Fruit fly (Drosophila melanogaster) whole organism, embryonic: ENCODE results near the gene CG46313.

Source experiments
- Bdp1 ChIP-seq: fragments of 200-800 bp; sonication (Bioruptor generic); optimal IDR thresholded peaks from 3 replicates; lab custom pipeline; 2016; ENCODE audit warnings: missing biosample characterization, missing genetic modification characterization
- CG10543 ChIP-seq: fragments of 200-800 bp; sonication (Bioruptor generic); optimal IDR thresholded peaks from 3 replicates; lab custom pipeline; 2017; ENCODE audit warnings: missing biosample characterization, mild to moderate bottlenecking, missing genetic modification characterization, moderate library complexity
- CG10979 ChIP-seq: fragments of 200-800 bp; sonication (Bioruptor generic); optimal IDR thresholded peaks from 2 replicates; lab custom pipeline; 2018; ENCODE audit warnings: missing biosample characterization, mild to moderate bottlenecking, missing genetic modification characterization, moderate library complexity
- CG11695 ChIP-seq: fragments of 200-800 bp; sonication (Bioruptor generic); IDR thresholded peaks from 3 replicates; pipeline ENCODE4 v1.3.6; 2022; ENCODE audit warnings: missing biosample characterization, missing genetic modification characterization
- CG11723 ChIP-seq: fragments of 200-800 bp; sonication (Bioruptor generic); optimal IDR thresholded peaks from 2 replicates; lab custom pipeline; 2017; ENCODE audit warnings: missing biosample characterization, mild to moderate bottlenecking, missing genetic modification characterization
- CG12219 ChIP-seq: fragments of 200-800 bp; sonication (Bioruptor generic); optimal IDR thresholded peaks from 3 replicates; lab custom pipeline; 2018; ENCODE audit warnings: missing biosample characterization, mild to moderate bottlenecking, missing genetic modification characterization
- CG12942 ChIP-seq: fragments of 200-800 bp; sonication (Bioruptor generic); optimal IDR thresholded peaks from 3 replicates; lab custom pipeline; 2016; ENCODE audit warnings: missing biosample characterization, missing genetic modification characterization
- CG13424 ChIP-seq: fragments of 200-800 bp; sonication (Bioruptor generic); optimal IDR thresholded peaks from 2 replicates; lab custom pipeline; 2019; ENCODE audit warnings: missing biosample characterization, mild to moderate bottlenecking, missing genetic modification characterization, moderate library complexity
- CG14860 ChIP-seq: fragments of 200-800 bp; sonication (Bioruptor generic); IDR thresholded peaks from 3 replicates; pipeline ENCODE4 v1.3.6; 2022; ENCODE audit warnings: missing biosample characterization, missing genetic modification characterization; ENCODE audit not compliant: partially characterized antibody
- CG16813 ChIP-seq: fragments of 200-800 bp; sonication (Bioruptor generic); IDR thresholded peaks from 3 replicates; pipeline ENCODE4 v1.3.6; 2022; ENCODE audit warnings: missing biosample characterization, missing genetic modification characterization; ENCODE audit not compliant: partially characterized antibody
- CG17802 ChIP-seq: fragments of 200-800 bp; sonication (Bioruptor generic); optimal IDR thresholded peaks from 2 replicates; lab custom pipeline; 2018; ENCODE audit warnings: missing biosample characterization, mild to moderate bottlenecking, missing genetic modification characterization, moderate library complexity
- CG2129 ChIP-seq: fragments of 200-800 bp; sonication (Bioruptor generic); IDR thresholded peaks from 2 replicates; pipeline ENCODE4 v1.3.6; 2022; ENCODE audit warnings: missing biosample characterization, missing genetic modification characterization; ENCODE audit not compliant: partially characterized antibody
- CG2712 ChIP-seq: fragments of 200-800 bp; optimal IDR thresholded peaks from 3 replicates; lab custom pipeline; 2019; ENCODE audit warnings: missing biosample characterization, mild to moderate bottlenecking, missing genetic modification characterization, moderate library complexity
- CG31388 ChIP-seq: fragments of 200-800 bp; sonication (Bioruptor generic); optimal IDR thresholded peaks from 2 replicates; lab custom pipeline; 2016; ENCODE audit warnings: missing biosample characterization, missing genetic modification characterization
- CG3163 ChIP-seq: fragments of 200-800 bp; sonication (Bioruptor generic); optimal IDR thresholded peaks from 3 replicates; lab custom pipeline; 2016; ENCODE audit warnings: missing biosample characterization, missing genetic modification characterization
- CG32772 ChIP-seq: fragments of 200-800 bp; sonication (Bioruptor generic); IDR thresholded peaks from 2 replicates; pipeline ENCODE4 v1.3.6; 2022; ENCODE audit warnings: missing biosample characterization, missing genetic modification characterization
- CG3995 ChIP-seq: fragments of 200-800 bp; sonication (Bioruptor generic); optimal IDR thresholded peaks from 3 replicates; lab custom pipeline; 2016; ENCODE audit warnings: missing biosample characterization, missing genetic modification characterization
- CG4404 ChIP-seq: fragments of 200-800 bp; sonication (Bioruptor generic); IDR thresholded peaks from 2 replicates; pipeline ENCODE4 v1.3.6; 2022; ENCODE audit warnings: missing biosample characterization, missing genetic modification characterization
- CG5245 ChIP-seq: fragments of 200-800 bp; sonication (Bioruptor generic); optimal IDR thresholded peaks from 3 replicates; lab custom pipeline; 2016; ENCODE audit warnings: missing biosample characterization, missing genetic modification characterization
- CG8388 ChIP-seq: fragments of 200-800 bp; sonication (Bioruptor generic); optimal IDR thresholded peaks from 2 replicates; lab custom pipeline; 2019; ENCODE audit warnings: missing biosample characterization, mild to moderate bottlenecking, missing genetic modification characterization, moderate library complexity
- Hey ChIP-seq: fragments of 200-800 bp; sonication (Bioruptor generic); optimal IDR thresholded peaks from 3 replicates; lab custom pipeline; 2018; ENCODE audit warnings: missing biosample characterization, mild to moderate bottlenecking, missing genetic modification characterization
- HmgZ ChIP-seq: fragments of 200-800 bp; sonication (Bioruptor generic); optimal IDR thresholded peaks from 2 replicates; lab custom pipeline; 2018; ENCODE audit warnings: missing biosample characterization, mild to moderate bottlenecking, missing genetic modification characterization
- Med ChIP-seq: fragments of 200-800 bp; sonication (Bioruptor generic); peaks from one replicate; lab custom pipeline; 2016; ENCODE audit warnings: missing biosample characterization, missing genetic modification characterization, mild to moderate bottlenecking, inconsistent platforms, moderate library complexity
- Mes4 ChIP-seq: fragments of 200-800 bp; sonication (Bioruptor generic); optimal IDR thresholded peaks from 2 replicates; lab custom pipeline; 2016; ENCODE audit warnings: missing biosample characterization, missing genetic modification characterization
- NC2α ChIP-seq: fragments of 200-800 bp; sonication (Bioruptor generic); optimal IDR thresholded peaks from 2 replicates; lab custom pipeline; 2016; ENCODE audit warnings: missing biosample characterization, missing genetic modification characterization
- NK7.1 ChIP-seq: fragments of 200-800 bp; sonication (Bioruptor generic); optimal IDR thresholded peaks from 3 replicates; lab custom pipeline; 2016; ENCODE audit warnings: missing biosample characterization, missing genetic modification characterization
- Oli ChIP-seq: fragments of 200-800 bp; sonication (Bioruptor generic); optimal IDR thresholded peaks from 2 replicates; lab custom pipeline; 2018; ENCODE audit warnings: missing biosample characterization, mild to moderate bottlenecking, missing genetic modification characterization, moderate library complexity
- Opbp ChIP-seq: fragments of 200-800 bp; sonication (Bioruptor generic); IDR thresholded peaks from 3 replicates; pipeline ENCODE4 v1.3.6; 2022; ENCODE audit warnings: missing biosample characterization, missing genetic modification characterization; ENCODE audit not compliant: partially characterized antibody
- Ptx1 ChIP-seq: fragments of 200-800 bp; sonication (Bioruptor generic); IDR thresholded peaks from 2 replicates; pipeline ENCODE4 v1.3.6; 2022; ENCODE audit warnings: missing biosample characterization, missing genetic modification characterization
- Ssrp ChIP-seq: fragments of 200-800 bp; sonication (Bioruptor generic); optimal IDR thresholded peaks from 2 replicates; lab custom pipeline; 2018; ENCODE audit warnings: missing biosample characterization, mild to moderate bottlenecking, missing genetic modification characterization, moderate library complexity
- Xbp1 ChIP-seq: fragments of 200-800 bp; sonication (Bioruptor generic); optimal IDR thresholded peaks from 3 replicates; lab custom pipeline; 2016; ENCODE audit warnings: missing biosample characterization, mild to moderate bottlenecking, missing genetic modification characterization
- ap ChIP-seq: fragments of 200-800 bp; sonication (Bioruptor generic); IDR thresholded peaks from 2 replicates; pipeline ENCODE4 v1.3.6; 2022; ENCODE audit warnings: missing biosample characterization, missing genetic modification characterization
- bsh ChIP-seq, 2 experiments: fragments of 200-800 bp; sonication (Bioruptor generic); optimal IDR thresholded peaks; 2 replicates each; lab custom pipeline; 2017 to 2018; ENCODE audit warnings: mild to moderate bottlenecking in 2 of 2, missing biosample characterization in 2 of 2, missing genetic modification characterization in 2 of 2, moderate library complexity in 1 of 2
- ci ChIP-seq: fragments of 200-800 bp; sonication (Bioruptor generic); IDR thresholded peaks from 3 replicates; pipeline ENCODE4 v1.3.6; 2022; ENCODE audit warnings: missing biosample characterization, missing genetic modification characterization
- crol ChIP-seq: fragments of 200-800 bp; sonication (Bioruptor generic); IDR thresholded peaks from 2 replicates; pipeline ENCODE4 v1.3.6; 2022; ENCODE audit warnings: missing biosample characterization, missing genetic modification characterization
- da ChIP-seq: fragments of 200-800 bp; sonication (Bioruptor generic); optimal IDR thresholded peaks from 2 replicates; lab custom pipeline; 2016; ENCODE audit warnings: missing biosample characterization, missing genetic modification characterization
- dimm ChIP-seq: fragments of 200-800 bp; sonication (Bioruptor generic); IDR thresholded peaks from 2 replicates; pipeline ENCODE4 v1.3.6; 2022; ENCODE audit warnings: missing biosample characterization, missing genetic modification characterization
- gcm ChIP-seq: fragments of 200-800 bp; sonication (Bioruptor generic); optimal IDR thresholded peaks from 2 replicates; lab custom pipeline; 2019; ENCODE audit warnings: missing biosample characterization, mild to moderate bottlenecking, missing genetic modification characterization, moderate library complexity
- h ChIP-seq: fragments of >200 bp; optimal IDR thresholded peaks from 2 replicates; lab custom pipeline; 2017
- maf-S ChIP-seq: fragments of 200-800 bp; sonication (Bioruptor generic); optimal IDR thresholded peaks from 2 replicates; lab custom pipeline; 2016; ENCODE audit warnings: missing biosample characterization, missing genetic modification characterization
- mam ChIP-seq: fragments of 200-800 bp; sonication (Bioruptor generic); optimal IDR thresholded peaks from 3 replicates; lab custom pipeline; 2016; ENCODE audit warnings: missing biosample characterization, missing genetic modification characterization
- peb ChIP-seq: fragments of 200-800 bp; sonication (Bioruptor generic); IDR thresholded peaks from 2 replicates; pipeline ENCODE4 v1.3.6; 2022; ENCODE audit warnings: missing biosample characterization, missing genetic modification characterization
- pfk ChIP-seq: fragments of 200-800 bp; sonication (Bioruptor generic); optimal IDR thresholded peaks from 2 replicates; lab custom pipeline; 2018; ENCODE audit warnings: missing biosample characterization, mild to moderate bottlenecking, missing genetic modification characterization, moderate library complexity
- psq ChIP-seq: fragments of 200-800 bp; sonication (Bioruptor generic); optimal IDR thresholded peaks from 2 replicates; lab custom pipeline; 2017; ENCODE audit warnings: missing biosample characterization, missing genetic modification characterization
- salm ChIP-seq: fragments of 200-800 bp; sonication (Bioruptor generic); optimal IDR thresholded peaks from 2 replicates; lab custom pipeline; 2018; ENCODE audit warnings: missing biosample characterization, mild to moderate bottlenecking, missing genetic modification characterization
- slou ChIP-seq: fragments of 200-800 bp; sonication (Bioruptor generic); optimal IDR thresholded peaks from 3 replicates; lab custom pipeline; 2016; ENCODE audit warnings: missing biosample characterization, missing genetic modification characterization
- stwl ChIP-seq: fragments of 200-800 bp; sonication (Bioruptor generic); optimal IDR thresholded peaks from 3 replicates; lab custom pipeline; 2018; ENCODE audit warnings: missing biosample characterization, mild to moderate bottlenecking, missing genetic modification characterization, moderate library complexity
- trh ChIP-seq: fragments of 200-800 bp; sonication (Bioruptor generic); optimal IDR thresholded peaks from 2 replicates; lab custom pipeline; 2016; ENCODE audit warnings: missing biosample characterization, missing genetic modification characterization
- wek ChIP-seq: fragments of 200-800 bp; sonication (Bioruptor generic); optimal IDR thresholded peaks from 3 replicates; lab custom pipeline; 2018; ENCODE audit warnings: missing biosample characterization, mild to moderate bottlenecking, missing genetic modification characterization, moderate library complexity
- z ChIP-seq: fragments of 200-800 bp; sonication (Bioruptor generic); IDR thresholded peaks from 3 replicates; pipeline ENCODE4 v1.3.6; 2022; ENCODE audit warnings: missing biosample characterization, missing genetic modification characterization

CG46313 gene

DNA sequence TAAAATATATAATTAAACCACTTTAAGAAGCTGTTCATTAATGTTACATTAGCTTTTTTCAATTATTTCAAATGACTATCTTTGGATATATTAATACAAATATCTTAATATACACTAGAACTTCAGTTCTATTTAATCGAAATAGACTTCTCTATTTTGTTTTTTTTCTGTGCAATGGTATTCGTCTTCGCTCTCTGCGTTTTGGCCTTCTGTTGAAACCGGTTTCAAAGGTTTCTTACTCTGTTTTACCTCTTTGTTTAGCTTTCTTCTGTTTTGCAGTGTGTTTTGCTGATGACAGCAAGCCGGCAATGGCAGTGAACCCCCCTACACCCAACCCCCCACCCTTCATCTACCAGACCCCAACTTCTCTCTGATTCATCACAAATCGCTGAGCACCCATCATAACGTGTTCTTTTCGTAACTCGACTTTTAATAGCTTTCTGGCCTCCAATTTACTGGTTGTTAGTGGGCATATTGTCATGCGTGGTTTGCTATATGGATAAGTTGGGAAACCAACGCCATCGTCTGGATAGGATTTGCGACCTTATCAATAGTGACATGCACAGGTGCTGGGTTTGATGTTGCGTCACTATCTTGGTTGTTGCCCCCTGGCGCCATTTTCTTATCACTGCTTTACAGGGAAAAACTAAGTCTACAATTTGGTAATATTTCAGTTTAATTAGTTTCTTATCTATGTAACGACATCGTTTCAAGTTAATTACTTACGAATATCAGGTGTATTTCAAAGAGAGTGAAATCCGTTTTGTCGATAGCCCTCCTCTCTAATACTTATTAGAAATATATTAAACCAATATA, 9.3 kb upstream of the CG46313 start (continued):
- peak; percentile 50 for TF ChIP-seq CG13424 (tag; lab: Kevin White, UChicago)
- TF ChIP-seq Med (GFP tag; lab: Kevin White, UChicago) = no peak
- no peak for TF ChIP-seq CG17802 (tag; lab: Kevin White, UChicago)
- no peak for TF ChIP-seq da
- peak; percentile 37 for TF ChIP-seq Oli (tag; lab: Kevin White, UChicago)
- TF ChIP-seq z (GFP tag; lab: Robert Waterston, UW) = no peak
- no peak for TF ChIP-seq Hey (tag; lab: Kevin White, UChicago)
- TF ChIP-seq CG10543 (GFP tag; lab: Kevin White, UChicago) = no peak
- no peak for TF ChIP-seq peb (GFP tag; lab: Robert Waterston, UW)
- peak; percentile 13 for TF ChIP-seq CG10979 (tag; lab: Kevin White, UChicago)
- TF ChIP-seq CG16813 = no peak
- TF ChIP-seq Bdp1 (GFP tag; lab: Kevin White, UChicago) = no peak
- peak; percentile 64 for TF ChIP-seq psq
- TF ChIP-seq Ptx1 (GFP tag; lab: Robert Waterston, UW) = 0 out of 2 replicates have a peak, but pooled peaks have one; percentile 18
- peak in 1 of 2 experiments; percentile 58 for TF ChIP-seq bsh (GFP tag; optimal IDR thresholded peaks at IDR 0.05; lab: Kevin White, UChicago)
- peak; percentile 20 for TF ChIP-seq CG8388 (GFP tag; lab: Kevin White, UChicago)
- peak; percentile 21 for TF ChIP-seq gcm
- TF ChIP-seq CG2712 (tag; lab: Kevin White, UChicago) = peak; percentile 34
- no peak for TF ChIP-seq dimm (GFP tag; lab: Robert Waterston, UW)
- no peak for TF ChIP-seq h (lab: Kevin White, UChicago)
- TF ChIP-seq Xbp1 (GFP tag; lab: Kevin White, UChicago) = peak; percentile 16
- TF ChIP-seq Ssrp = peak; percentile 48
- TF ChIP-seq pfk (GFP tag; lab: Kevin White, UChicago) = no peak
- no peak for TF ChIP-seq Mes4 (GFP tag; lab: Kevin White, UChicago)
- peak; percentile 87 for TF ChIP-seq crol (GFP tag; lab: Robert Waterston, UW)
- TF ChIP-seq CG11695 (GFP tag; lab: Robert Waterston, UW) = no peak
- TF ChIP-seq ci = peak; percentile 67; the same call in 2 of the 3 replicates
- TF ChIP-seq, all 482 proteins: peak for 83

- TF ChIP-seq mam (no peak), CG3163 (GFP tag; lab: Kevin White, UChicago) (no peak), CG17802 (tag; lab: Kevin White, UChicago) (no peak), HmgZ (tag; lab: Kevin White, UChicago) (no peak), CG31388 (GFP tag; lab: Kevin White, UChicago) (no peak), CG2129 (GFP tag; lab: Robert Waterston, UW) (no peak), CG12942 (GFP tag; lab: Kevin White, UChicago) (no peak), salm (tag; lab: Kevin White, UChicago) (no peak), CG3995 (no peak), maf-S (no peak), NK7.1 (GFP tag; lab: Kevin White, UChicago) (no peak), ap (no peak), CG5245 (GFP tag; lab: Kevin White, UChicago) (no peak), CG14860 (GFP tag; lab: Robert Waterston, UW) (no peak), Opbp (GFP tag; lab: Robert Waterston, UW) (no peak), trh (GFP tag; lab: Kevin White, UChicago) (no peak), CG32772 (GFP tag; lab: Robert Waterston, UW) (no peak), NC2α (GFP tag; lab: Kevin White, UChicago) (no peak), CG12219 (GFP tag; lab: Kevin White, UChicago) (no peak), CG4404 (GFP tag; lab: Robert Waterston, UW) (no peak), slou (GFP tag; lab: Kevin White, UChicago) (no peak), stwl (no peak), CG11723 (GFP tag; lab: Kevin White, UChicago) (no peak), wek (GFP tag; lab: Kevin White, UChicago) (no peak)
Observed at dm6 chr3R:26969743-26970142, 8.6 kb upstream of the CG46313 start.
